Worm (Caenorhabditis elegans): ENCODE measurements around the gene F11C1.1.

- TF ChIP-seq pha-4 (tag; optimal IDR thresholded peaks at IDR 0.05), result no peak
- TF ChIP-seq eor-1 (tag; optimal IDR thresholded peaks at IDR 0.05), result no peak
- TF ChIP-seq jun-1 (tag; optimal IDR thresholded peaks at IDR 0.05), result no peak
- TF ChIP-seq elt-3 (tag; optimal IDR thresholded peaks at IDR 0.05), result no peak
- TF ChIP-seq unc-62 (GFP tag; optimal IDR thresholded peaks at IDR 0.05), result no peak
- TF ChIP-seq egl-27 (tag; optimal IDR thresholded peaks at IDR 0.05), result no peak
- TF ChIP-seq ama-1 (optimal IDR thresholded peaks at IDR 0.05), result no peak
- no peak for TF ChIP-seq pqm-1 (tag; optimal IDR thresholded peaks at IDR 0.05)
- TF ChIP-seq nhr-23 (tag; optimal IDR thresholded peaks at IDR 0.05), result no peak
- TF ChIP-seq ceh-16 (tag; optimal IDR thresholded peaks at IDR 0.05), result no peak
- no peak for TF ChIP-seq tbx-2 (tag; optimal IDR thresholded peaks at IDR 0.05)
Observed at ce11 chrX:12976774-12977173, 13.6 kb downstream of the F11C1.1 start, which contains the start of the genes F11C1.4 and F11C1.10.

Data from whole organism, L3 larva.